Fruit fly (Drosophila melanogaster) whole organism, prepupa: Measurements from ENCODE around the gene dsd.

Experiments
- CG11762 ChIP-seq: fragments of 200-800 bp; sonication (Bioruptor generic); optimal IDR thresholded peaks from 3 replicates; lab custom pipeline; 2016; ENCODE audit warnings: missing biosample characterization, missing genetic modification characterization; ENCODE audit not compliant: insufficient read depth
- CG11902 ChIP-seq: fragments of 200-800 bp; sonication (Bioruptor generic); optimal IDR thresholded peaks from 3 replicates; lab custom pipeline; 2016; ENCODE audit warnings: missing biosample characterization, missing genetic modification characterization
- CG34406 ChIP-seq: fragments of 200-800 bp; sonication (Bioruptor generic); optimal IDR thresholded peaks from 3 replicates; lab custom pipeline; 2016; ENCODE audit warnings: missing biosample characterization, missing genetic modification characterization
- CG6276 ChIP-seq: fragments of 200-800 bp; sonication (Bioruptor generic); optimal IDR thresholded peaks from 2 replicates; lab custom pipeline; 2017; ENCODE audit warnings: missing biosample characterization, mild to moderate bottlenecking, missing genetic modification characterization
- Met ChIP-seq: fragments of 200-800 bp; sonication (Bioruptor generic); optimal IDR thresholded peaks from 3 replicates; lab custom pipeline; 2016; ENCODE audit warnings: missing biosample characterization, missing genetic modification characterization
- achi ChIP-seq: fragments of 200-800 bp; sonication (Bioruptor generic); optimal IDR thresholded peaks from 3 replicates; lab custom pipeline; 2016; ENCODE audit warnings: missing biosample characterization, missing genetic modification characterization
- net ChIP-seq: fragments of 200-800 bp; sonication (Bioruptor generic); optimal IDR thresholded peaks from 3 replicates; lab custom pipeline; 2016; ENCODE audit warnings: missing biosample characterization, missing genetic modification characterization

- TF ChIP-seq CG11762 (GFP tag; lab: Kevin White, UChicago) = no peak
- TF ChIP-seq net (GFP tag; lab: Kevin White, UChicago) = no peak
- no peak for TF ChIP-seq CG34406 (GFP tag; lab: Kevin White, UChicago)
- TF ChIP-seq CG11902 (GFP tag; lab: Kevin White, UChicago) = no peak
- TF ChIP-seq Met (GFP tag; lab: Kevin White, UChicago) = no peak
- TF ChIP-seq CG6276 (GFP tag; lab: Kevin White, UChicago) = no peak
- no peak for TF ChIP-seq achi
These were observed 51.3 kb downstream of the dsd start for dm6 chr3R:27555853-27556252.
